Fruit fly (Drosophila melanogaster): Measurements from ENCODE around the gene glec.
A peak's percentile ranks its signal among the peaks of the same experiment; 100 is the strongest.

glec gene

dm6 chr3R:21836614-21837013 lies 19.5 kb downstream of the glec start (continued):
- TF ChIP-seq Nf-YC (tag; optimal IDR thresholded peaks at IDR 0.05) (no peak), sens-2 (GFP tag; IDR thresholded peaks at IDR 0.05) (no peak), CG7963 (GFP tag; IDR thresholded peaks at IDR 0.05; ENCODE audit: partially characterized antibody) (no peak), btn (GFP tag; optimal IDR thresholded peaks at IDR 0.05) (no peak), Nf-YB (GFP tag; optimal IDR thresholded peaks at IDR 0.05) (no peak), ems (GFP tag; optimal IDR thresholded peaks at IDR 0.05) (no peak), lilli (GFP tag; optimal IDR thresholded peaks at IDR 0.05) (no peak), otp (GFP tag; IDR thresholded peaks at IDR 0.05) (0 out of 3 replicates have a peak, but pooled peaks have one; percentile 43), CG1233 (GFP tag; optimal IDR thresholded peaks at IDR 0.05) (no peak), bab2 (GFP tag; optimal IDR thresholded peaks at IDR 0.05) (no peak), CG14965 (GFP tag; optimal IDR thresholded peaks at IDR 0.05; ENCODE audit: borderline replicate concordance) (no peak), CG4424 (GFP tag; optimal IDR thresholded peaks at IDR 0.05) (no peak), her (GFP tag; optimal IDR thresholded peaks at IDR 0.05) (no peak), CG2120 (GFP tag; optimal IDR thresholded peaks at IDR 0.05) (no peak), MESR4 (GFP tag; optimal IDR thresholded peaks at IDR 0.05) (no peak), bcd (GFP tag; optimal IDR thresholded peaks at IDR 0.05) (no peak), CkIIα-i1 (GFP tag; IDR thresholded peaks at IDR 0.05) (no peak), Bgb (GFP tag; IDR thresholded peaks at IDR 0.05; ENCODE audit: partially characterized antibody) (0 out of 2 replicates have a peak, but pooled peaks have one; percentile 20), Hr3 (GFP tag; optimal IDR thresholded peaks at IDR 0.05) (no peak), peb (GFP tag; IDR thresholded peaks at IDR 0.05) (no peak), cg (GFP tag; optimal IDR thresholded peaks at IDR 0.05) (peak; percentile 47), CG32532 (GFP tag; IDR thresholded peaks at IDR 0.05) (no peak), fd96Cb (tag; optimal IDR thresholded peaks at IDR 0.05) (no peak), Sry-δ (GFP tag; optimal IDR thresholded peaks at IDR 0.05) (no peak), GATAe (GFP tag; conservative IDR thresholded peaks at IDR 0.05) (no peak), Trl (optimal IDR thresholded peaks at IDR 0.05) (no peak), Trl (GFP tag; optimal IDR thresholded peaks at IDR 0.05) (no peak), CG7357 (GFP tag; IDR thresholded peaks at IDR 0.05) (no peak), kni (GFP tag; optimal IDR thresholded peaks at IDR 0.05) (no peak), sqz (GFP tag; optimal IDR thresholded peaks at IDR 0.05) (no peak), zen (tag; optimal IDR thresholded peaks at IDR 0.05) (no peak), CG3726 (GFP tag; IDR thresholded peaks at IDR 0.05) (no peak), CG11085 (GFP tag; IDR thresholded peaks at IDR 0.05) (no peak), ci (GFP tag; IDR thresholded peaks at IDR 0.05) (peak; percentile 34; the same call in 1 of the 3 replicates), crp (GFP tag; optimal IDR thresholded peaks at IDR 0.05) (no peak), TFAM (GFP tag; optimal IDR thresholded peaks at IDR 0.05) (no peak), CG17328 (GFP tag; IDR thresholded peaks at IDR 0.05) (no peak), Xbp1 (GFP tag; optimal IDR thresholded peaks at IDR 0.05) (no peak), Drgx (GFP tag; IDR thresholded peaks at IDR 0.05) (no peak), CG4617 (GFP tag; optimal IDR thresholded peaks at IDR 0.05; ENCODE audit: borderline replicate concordance) (no peak), tll (GFP tag; optimal IDR thresholded peaks at IDR 0.05) (no peak), CG11247 (GFP tag; IDR thresholded peaks at IDR 0.05) (no peak), CG8290 (GFP tag; optimal IDR thresholded peaks at IDR 0.05) (no peak), CG8290 (tag; optimal IDR thresholded peaks at IDR 0.05) (peak in 1 of 2 experiments; percentile 65), CG6765 (GFP tag; optimal IDR thresholded peaks at IDR 0.05) (no peak), bsh (GFP tag; optimal IDR thresholded peaks at IDR 0.05) (no peak), Dip3 (GFP tag; optimal IDR thresholded peaks at IDR 0.05) (no peak), Rx (GFP tag; IDR thresholded peaks at IDR 0.05) (peak; percentile 15; the same call in 1 of the 2 replicates), chif (GFP tag; optimal IDR thresholded peaks at IDR 0.05) (no peak), HLH4C (GFP tag; IDR thresholded peaks at IDR 0.05; ENCODE audit: partially characterized antibody) (no peak), mld (GFP tag; IDR thresholded peaks at IDR 0.05; ENCODE audit: partially characterized antibody) (no peak), CG34224 (GFP tag; IDR thresholded peaks at IDR 0.05; ENCODE audit: partially characterized antibody) (no peak)
